Worm (Caenorhabditis elegans) whole organism, L3 larva: ENCODE results near the gene ric-3.
A peak's percentile ranks its signal among the peaks of the same experiment; 100 is the strongest.

Experiments used
- R02D3.7 ChIP-seq: fragments of 150-350 bp; optimal IDR thresholded peaks from 2 replicates; lab custom pipeline; 2014; ENCODE audit warnings: missing biosample characterization, missing genetic modification characterization
- ama-1 ChIP-seq: fragments of 150-350 bp; optimal IDR thresholded peaks from 2 replicates; lab custom pipeline; 2018
- ceh-28 ChIP-seq: fragments of 150-350 bp; optimal IDR thresholded peaks from 2 replicates; lab custom pipeline; 2014; ENCODE audit warnings: missing biosample characterization, missing genetic modification reagents, missing genetic modification characterization
- ceh-82 ChIP-seq: fragments of 150-350 bp; optimal IDR thresholded peaks from 2 replicates; lab custom pipeline; 2014; ENCODE audit warnings: missing biosample characterization, missing genetic modification characterization
- egl-27 ChIP-seq: sonication (generic microtip); optimal IDR thresholded peaks from 4 replicates; lab custom pipeline; 2017; ENCODE audit warnings: missing biosample characterization, missing genetic modification reagents, missing genetic modification characterization
- egl-5 ChIP-seq: fragments of 150-350 bp; optimal IDR thresholded peaks from 2 replicates; lab custom pipeline; 2017; ENCODE audit warnings: missing biosample characterization, missing genetic modification reagents, missing genetic modification characterization, inconsistent platforms
- elt-2 ChIP-seq: sonication (generic microtip); optimal IDR thresholded peaks from 2 replicates; lab custom pipeline; 2016; ENCODE audit warnings: missing genetic modification reagents, mild to moderate bottlenecking, missing genetic modification characterization, missing compliant biosample characterization
- elt-3 ChIP-seq, 3 experiments: fragments of 150-350 bp in 1 of 3; sonication (generic microtip) in 2 of 3; optimal IDR thresholded peaks; 2 replicates in 2 of 3; 4 replicates in 1 of 3; lab custom pipeline; 2014 to 2017; ENCODE audit warnings: missing biosample characterization in 3 of 3, missing genetic modification characterization in 3 of 3
- eor-1 ChIP-seq, 2 experiments: fragments of 150-350 bp; optimal IDR thresholded peaks; 2 replicates each; lab custom pipeline; 2014 to 2018; ENCODE audit warnings: missing biosample characterization in 2 of 2, missing genetic modification characterization in 2 of 2
- fkh-2 ChIP-seq: fragments of 150-350 bp; optimal IDR thresholded peaks from 2 replicates; lab custom pipeline; 2014; ENCODE audit warnings: missing biosample characterization, missing genetic modification reagents, missing genetic modification characterization
- hmg-11 ChIP-seq: sonication (generic microtip); optimal IDR thresholded peaks from 2 replicates; lab custom pipeline; 2016; ENCODE audit warnings: missing genetic modification characterization, missing compliant biosample characterization
- jun-1 ChIP-seq: fragments of 150-350 bp; optimal IDR thresholded peaks from 2 replicates; lab custom pipeline; 2014; ENCODE audit warnings: missing biosample characterization, missing genetic modification reagents, missing genetic modification characterization
- lin-15B ChIP-seq: fragments of 150-350 bp; optimal IDR thresholded peaks from 2 replicates; lab custom pipeline; 2014; ENCODE audit warnings: missing biosample characterization, missing genetic modification characterization
- lsy-12 ChIP-seq: sonication (generic microtip); optimal IDR thresholded peaks from 2 replicates; lab custom pipeline; 2016; ENCODE audit warnings: mild to moderate bottlenecking, missing genetic modification characterization, missing compliant biosample characterization
- mdl-1 ChIP-seq: fragments of 150-350 bp; optimal IDR thresholded peaks from 2 replicates; lab custom pipeline; 2014; ENCODE audit warnings: missing biosample characterization, missing genetic modification characterization
- nfya-1 ChIP-seq: sonication (generic microtip); optimal IDR thresholded peaks from 2 replicates; lab custom pipeline; 2017; ENCODE audit warnings: missing genetic modification characterization, mild to moderate bottlenecking, missing compliant biosample characterization, antibody characterized with exemption, moderate library complexity; ENCODE audit not compliant: insufficient read depth
- nhr-12 ChIP-seq: fragments of 150-350 bp; optimal IDR thresholded peaks from 2 replicates; lab custom pipeline; 2014; ENCODE audit warnings: missing biosample characterization, missing genetic modification characterization
- nhr-23 ChIP-seq: fragments of 150-350 bp; optimal IDR thresholded peaks from 2 replicates; lab custom pipeline; 2014; ENCODE audit warnings: missing biosample characterization, missing genetic modification reagents, missing genetic modification characterization
- nhr-25 ChIP-seq: sonication (generic microtip); optimal IDR thresholded peaks from 2 replicates; lab custom pipeline; 2017; ENCODE audit warnings: missing biosample characterization, missing genetic modification characterization
- nhr-28 ChIP-seq: fragments of 150-350 bp; optimal IDR thresholded peaks from 2 replicates; lab custom pipeline; 2014; ENCODE audit warnings: missing biosample characterization, missing genetic modification characterization
- nhr-43 ChIP-seq: sonication (generic microtip); optimal IDR thresholded peaks from 2 replicates; lab custom pipeline; 2016; ENCODE audit warnings: mild to moderate bottlenecking, missing genetic modification characterization, missing compliant biosample characterization; ENCODE audit not compliant: poor library complexity, severe bottlenecking
- nhr-77 ChIP-seq: fragments of 150-350 bp; optimal IDR thresholded peaks from 2 replicates; lab custom pipeline; 2014; ENCODE audit warnings: missing biosample characterization, missing genetic modification characterization
- pha-4 ChIP-seq: fragments of 150-350 bp; optimal IDR thresholded peaks from 2 replicates; lab custom pipeline; 2014; ENCODE audit warnings: missing biosample characterization, missing genetic modification reagents, missing genetic modification characterization
- pqm-1 ChIP-seq: fragments of 150-350 bp; optimal IDR thresholded peaks from 2 replicates; lab custom pipeline; 2017; ENCODE audit warnings: missing biosample characterization, missing genetic modification characterization, inconsistent platforms
- sea-2 ChIP-seq: fragments of 150-350 bp; sonication (generic microtip); optimal IDR thresholded peaks from 4 replicates; lab custom pipeline; 2014; ENCODE audit warnings: missing biosample characterization, missing genetic modification reagents, missing genetic modification characterization
- skn-1 ChIP-seq: fragments of 150-350 bp; optimal IDR thresholded peaks from 2 replicates; lab custom pipeline; 2014; ENCODE audit warnings: missing biosample characterization, missing genetic modification characterization
- snpc-4 ChIP-seq: fragments of 150-350 bp; optimal IDR thresholded peaks from 2 replicates; lab custom pipeline; 2014; ENCODE audit warnings: missing biosample characterization, missing genetic modification characterization
- tbx-2 ChIP-seq: sonication (generic microtip); optimal IDR thresholded peaks from 2 replicates; lab custom pipeline; 2016; ENCODE audit warnings: mild to moderate bottlenecking, missing genetic modification characterization, missing compliant biosample characterization
- zag-1 ChIP-seq: fragments of 150-350 bp; optimal IDR thresholded peaks from 2 replicates; lab custom pipeline; 2014; ENCODE audit warnings: missing biosample characterization, missing genetic modification characterization

Gene ric-3

ce11 chrIV:7775725-7776124 lies 42.3 kb upstream of the ric-3 start, which contains the start of gene swd-2.1:
TSS of gene swd-2.1 (plus strand) at chrIV:7776025.
- no peak for TF ChIP-seq nhr-25 (tag; lab: Kevin White, UChicago)

- no peak for TF ChIP-seq lin-15B (tag; lab: Kevin White, UChicago)
- TF ChIP-seq ceh-28 (tag; lab: Kevin White, UChicago), result no peak
- TF ChIP-seq nhr-77 (tag; lab: Kevin White, UChicago), result no peak
- TF ChIP-seq ceh-82 (tag; lab: Kevin White, UChicago), result no peak
- no peak for TF ChIP-seq elt-3 (tag; optimal IDR thresholded peaks at IDR 0.05; lab: Kevin White, UChicago)
- no peak for TF ChIP-seq egl-27
- no peak for TF ChIP-seq nhr-12 (tag; lab: Kevin White, UChicago)
- TF ChIP-seq nhr-25 (tag; lab: Kevin White, UChicago), result no peak
- TF ChIP-seq snpc-4 (tag; lab: Kevin White, UChicago), result no peak
- TF ChIP-seq nhr-43 (tag; lab: Kevin White, UChicago), result no peak
- no peak for TF ChIP-seq tbx-2 (tag; lab: Kevin White, UChicago)
- TF ChIP-seq lsy-12 (tag; lab: Kevin White, UChicago), result no peak
- no peak for TF ChIP-seq ama-1
- no peak for TF ChIP-seq fkh-2 (tag; lab: Kevin White, UChicago)
- no peak for TF ChIP-seq egl-5
Observed at ce11 chrIV:7778865-7779264, 39.2 kb upstream of the ric-3 start, which contains the start of gene rpap-3. TSS of gene rpap-3 (minus strand) at chrIV:7778965.

ce11 chrIV:7782292-7782691 lies 35.8 kb upstream of the ric-3 start, which contains the start of gene sec-10:
TSS of gene sec-10 (minus strand) at chrIV:7782499.
- TF ChIP-seq elt-2 (tag; lab: Kevin White, UChicago), result peak; percentile 40
- peak; percentile 18 for TF ChIP-seq pha-4 (tag; lab: Kevin White, UChicago)
- TF ChIP-seq nhr-25 (tag; lab: Kevin White, UChicago), result no peak
- TF ChIP-seq nhr-12 (tag; lab: Kevin White, UChicago), result no peak

DNA sequence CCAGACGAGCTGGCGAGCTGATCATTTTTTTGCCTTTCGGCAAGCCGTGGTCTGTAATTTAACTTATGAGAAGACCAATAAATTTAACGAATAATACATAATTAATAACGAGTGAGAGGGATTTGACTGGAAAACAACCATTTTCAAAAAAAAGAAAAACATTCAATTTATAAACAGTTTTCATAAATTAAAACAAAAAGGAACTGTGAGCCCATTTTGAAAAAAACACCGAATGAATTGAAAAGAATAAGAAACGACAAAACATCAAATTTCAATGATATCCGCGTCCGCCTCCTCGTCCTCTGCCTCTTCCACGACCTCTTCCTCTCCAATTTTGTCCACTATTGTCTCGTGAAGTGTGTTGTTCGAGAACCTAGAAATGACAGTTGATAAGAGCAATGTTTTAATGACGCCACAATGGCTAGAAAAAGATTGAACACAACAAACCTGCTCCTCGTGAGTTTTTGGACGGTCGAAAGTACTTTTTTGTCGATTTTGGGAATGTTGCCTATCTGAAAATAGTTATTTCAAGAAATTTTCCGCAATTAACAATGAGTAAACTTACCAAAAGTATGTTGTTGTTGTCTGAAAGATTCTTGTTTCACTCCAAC lies 34.1 kb upstream of the ric-3 start, which contains the start of gene tag-321:
tag-321 (minus strand) TSS at position 51 of the 611 bp plus-strand sequence.
- no peak for TF ChIP-seq nhr-12 (tag; lab: Kevin White, UChicago)
- TF ChIP-seq zag-1 (tag; lab: Kevin White, UChicago), result no peak
- peak; percentile 68 for TF ChIP-seq elt-2 (tag; lab: Kevin White, UChicago)
- TF ChIP-seq nhr-28 (tag; lab: Kevin White, UChicago), result no peak
- no peak for TF ChIP-seq eor-1 (tag; optimal IDR thresholded peaks at IDR 0.05; lab: Kevin White, UChicago)
- peak; percentile 6 for TF ChIP-seq jun-1 (tag; lab: Kevin White, UChicago)
- TF ChIP-seq, all 47 proteins: peak for 2

DNA sequence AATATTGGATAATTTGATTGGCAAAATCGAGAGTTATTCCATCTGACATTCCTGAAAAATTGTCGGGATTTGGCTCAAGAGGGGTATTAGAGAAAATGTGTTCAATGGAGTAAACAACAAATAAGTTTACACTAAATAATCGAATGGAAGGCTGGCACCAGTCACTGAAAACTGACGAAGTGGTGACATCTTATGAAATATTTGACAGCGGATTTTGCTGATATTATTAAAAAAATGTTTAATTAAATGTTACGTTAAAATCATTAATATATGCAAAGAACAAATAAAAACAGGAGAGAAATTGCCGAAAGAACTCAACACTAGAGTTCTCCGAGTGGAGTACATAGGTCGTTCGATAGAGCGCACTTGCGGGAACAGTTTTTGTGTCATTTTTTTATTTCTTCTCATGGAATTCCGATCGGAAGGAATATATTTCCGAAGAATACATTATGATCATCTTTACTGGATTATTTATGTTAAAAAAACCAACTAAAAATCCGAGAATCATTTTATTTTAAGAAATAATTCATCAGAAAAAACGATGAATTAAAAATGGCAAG lies 32.5 kb upstream of the ric-3 start, which contains the start of gene tag-322:
tag-322 (minus strand) TSS at position 51 of the 560 bp plus-strand sequence.
- TF ChIP-seq ceh-28 (tag; lab: Kevin White, UChicago) (peak; percentile 3), elt-3 (tag; optimal IDR thresholded peaks at IDR 0.05; lab: Kevin White, UChicago) (no peak), lsy-12 (tag; lab: Kevin White, UChicago) (peak; percentile 17), ceh-82 (tag; lab: Kevin White, UChicago) (no peak), R02D3.7 (peak; percentile 55), nhr-23 (tag; lab: Kevin White, UChicago) (peak; percentile 75), egl-5 (peak; percentile 22), nhr-43 (tag; lab: Kevin White, UChicago) (peak; percentile 35), nhr-25 (tag; lab: Kevin White, UChicago) (peak; percentile 9), nfya-1 (peak; percentile 67), jun-1 (tag; lab: Kevin White, UChicago) (peak; percentile 1), sea-2 (GFP tag; lab: Kevin White, UChicago) (no peak), pqm-1 (tag; lab: Kevin White, UChicago) (peak; percentile 47), egl-27 (no peak), mdl-1 (tag; lab: Kevin White, UChicago) (no peak), skn-1 (tag; lab: Kevin White, UChicago) (peak; percentile 40), snpc-4 (tag; lab: Kevin White, UChicago) (peak; percentile 38), fkh-2 (tag; lab: Kevin White, UChicago) (no peak), lin-15B (tag; lab: Kevin White, UChicago) (peak; percentile 84), hmg-11 (tag; lab: Kevin White, UChicago) (peak; percentile 47), pha-4 (tag; lab: Kevin White, UChicago) (peak; percentile 80), elt-2 (tag; lab: Kevin White, UChicago) (peak; percentile 22)
